Worm (Caenorhabditis elegans): ENCODE measurements around the gene ape-1.
A peak's percentile ranks its signal among the peaks of the same experiment; 100 is the strongest.

ape-1 gene

ce11 chrV:11641298-11641787 is 34.4 kb upstream of the ape-1 start (continued):
- no peak for TF ChIP-seq nhr-76 (tag; optimal IDR thresholded peaks at IDR 0.05)

- peak; percentile 50 for TF ChIP-seq egl-5 (tag; optimal IDR thresholded peaks at IDR 0.05)
- TF ChIP-seq nhr-23 (tag; optimal IDR thresholded peaks at IDR 0.05), result peak; percentile 55
- peak; percentile 78 for TF ChIP-seq pha-4 (tag; optimal IDR thresholded peaks at IDR 0.05)
- no peak for TF ChIP-seq nhr-28 (tag; optimal IDR thresholded peaks at IDR 0.05)
- TF ChIP-seq mdl-1 (tag; optimal IDR thresholded peaks at IDR 0.05), result peak; percentile 57
- TF ChIP-seq ceh-16 (tag; optimal IDR thresholded peaks at IDR 0.05), result no peak
- TF ChIP-seq nfya-1 (tag; optimal IDR thresholded peaks at IDR 0.05; ENCODE audit: insufficient read depth), result peak; percentile 81
- TF ChIP-seq ceh-9 (tag; optimal IDR thresholded peaks at IDR 0.05), result no peak
- peak; percentile 87 for TF ChIP-seq snpc-4 (tag; optimal IDR thresholded peaks at IDR 0.05)
- no peak for TF ChIP-seq zag-1 (tag; optimal IDR thresholded peaks at IDR 0.05)
- peak; percentile 17 for TF ChIP-seq pqm-1 (tag; optimal IDR thresholded peaks at IDR 0.05)
- no peak for TF ChIP-seq nhr-11 (tag; optimal IDR thresholded peaks at IDR 0.05)
- TF ChIP-seq jun-1 (tag; optimal IDR thresholded peaks at IDR 0.05), result no peak
- TF ChIP-seq nhr-12 (tag; optimal IDR thresholded peaks at IDR 0.05), result no peak
- TF ChIP-seq nhr-25 (tag; optimal IDR thresholded peaks at IDR 0.05), result peak; percentile 59
- peak; percentile 30 for TF ChIP-seq elt-2 (tag; optimal IDR thresholded peaks at IDR 0.05)
- TF ChIP-seq fos-1 (tag; optimal IDR thresholded peaks at IDR 0.05), result no peak
- peak; percentile 75 for TF ChIP-seq ceh-28 (tag; optimal IDR thresholded peaks at IDR 0.05)
- no peak for TF ChIP-seq nhr-77 (tag; optimal IDR thresholded peaks at IDR 0.05)
- TF ChIP-seq nhr-237 (tag; optimal IDR thresholded peaks at IDR 0.05), result no peak
- TF ChIP-seq lin-39 (tag; optimal IDR thresholded peaks at IDR 0.05), result peak; percentile 87
- TF ChIP-seq fkh-2 (tag; optimal IDR thresholded peaks at IDR 0.05), result no peak
- peak; percentile 70 for TF ChIP-seq nhr-43 (tag; optimal IDR thresholded peaks at IDR 0.05; ENCODE audit: poor library complexity, severe bottlenecking)
- TF ChIP-seq hmg-11 (tag; optimal IDR thresholded peaks at IDR 0.05), result peak; percentile 26
- TF ChIP-seq lin-15B (tag; optimal IDR thresholded peaks at IDR 0.05), result peak; percentile 87
Observed at ce11 chrV:11644166-11644565, 31.6 kb upstream of the ape-1 start, which contains the start of gene bir-1. bir-1 (plus strand) TSS chrV:11644477.

- TF ChIP-seq nhr-76 (tag; optimal IDR thresholded peaks at IDR 0.05) (no peak), elt-3 (tag; optimal IDR thresholded peaks at IDR 0.05) (no peak), nhr-25 (tag; optimal IDR thresholded peaks at IDR 0.05) (no peak), aly-2 (tag; optimal IDR thresholded peaks at IDR 0.05) (no peak), nhr-67 (tag; optimal IDR thresholded peaks at IDR 0.05) (no peak), pqm-1 (tag; optimal IDR thresholded peaks at IDR 0.05) (no peak), skn-1 (tag; optimal IDR thresholded peaks at IDR 0.05) (no peak), nhr-77 (tag; optimal IDR thresholded peaks at IDR 0.05) (no peak), egl-27 (tag; optimal IDR thresholded peaks at IDR 0.05) (no peak), fkh-2 (tag; optimal IDR thresholded peaks at IDR 0.05) (no peak), daf-12 (tag; optimal IDR thresholded peaks at IDR 0.05) (no peak), hmg-11 (tag; optimal IDR thresholded peaks at IDR 0.05) (no peak), jun-1 (tag; optimal IDR thresholded peaks at IDR 0.05) (no peak), mdl-1 (tag; optimal IDR thresholded peaks at IDR 0.05) (no peak), ama-1 (optimal IDR thresholded peaks at IDR 0.05) (no peak), snpc-4 (tag; optimal IDR thresholded peaks at IDR 0.05) (no peak), sea-2 (GFP tag; optimal IDR thresholded peaks at IDR 0.05) (no peak)
Observed at ce11 chrV:11645244-11645643, 30.5 kb upstream of the ape-1 start, which contains the start of gene skp-1. skp-1 (plus strand) TSS chrV:11645481.

- TF ChIP-seq elt-1 (tag; optimal IDR thresholded peaks at IDR 0.05) (no peak), elt-2 (tag; optimal IDR thresholded peaks at IDR 0.05) (peak; percentile 58), pqm-1 (tag; optimal IDR thresholded peaks at IDR 0.05) (peak; percentile 45), nhr-11 (tag; optimal IDR thresholded peaks at IDR 0.05) (no peak), unc-39 (tag; optimal IDR thresholded peaks at IDR 0.05) (no peak)
Observed at ce11 chrV:11647821-11648220, 27.9 kb upstream of the ape-1 start.

- TF ChIP-seq jun-1 (tag; optimal IDR thresholded peaks at IDR 0.05), result peak; percentile 47
- TF ChIP-seq daf-12 (tag; optimal IDR thresholded peaks at IDR 0.05), result no peak
- no peak for TF ChIP-seq fkh-10 (GFP tag; optimal IDR thresholded peaks at IDR 0.05)
- TF ChIP-seq elt-2 (tag; optimal IDR thresholded peaks at IDR 0.05), result peak; percentile 91
- TF ChIP-seq pqm-1 (tag; optimal IDR thresholded peaks at IDR 0.05), result peak; percentile 85
- no peak for TF ChIP-seq ztf-4 (tag; optimal IDR thresholded peaks at IDR 0.05)
- TF ChIP-seq lsy-12 (tag; optimal IDR thresholded peaks at IDR 0.05), result no peak
- TF ChIP-seq pha-4 (tag; optimal IDR thresholded peaks at IDR 0.05), result peak; percentile 43
- TF ChIP-seq mml-1 (tag; optimal IDR thresholded peaks at IDR 0.05), result no peak
Observed at ce11 chrV:11648435-11648834, 27.3 kb upstream of the ape-1 start.

Data from whole organism, L3 larva.